Worm (Caenorhabditis elegans): ENCODE results near the gene srj-49.

ce11 chrV:2863033-2863432, 14.9 kb upstream of the srj-49 start, which contains the start of gene srh-272:
- TF ChIP-seq blmp-1 (tag; optimal IDR thresholded peaks at IDR 0.05) (no peak), pha-4 (tag; optimal IDR thresholded peaks at IDR 0.05) (no peak), ces-1 (GFP tag; optimal IDR thresholded peaks at IDR 0.05) (no peak), nhr-28 (tag; optimal IDR thresholded peaks at IDR 0.05) (no peak), nhr-237 (tag; optimal IDR thresholded peaks at IDR 0.05) (no peak), hlh-1 (tag; optimal IDR thresholded peaks at IDR 0.05) (no peak)
